Fruit fly (Drosophila melanogaster): ENCODE data around the gene tex.
A peak's percentile ranks its signal among the peaks of the same experiment; 100 is the strongest.

dm6 chr3R:8305110-8305509, 3.3 kb downstream of the tex start, which contains the start of gene Sgt1:
- TF ChIP-seq CG7045 (GFP tag; optimal IDR thresholded peaks at IDR 0.05) (no peak), bab1 (GFP tag; optimal IDR thresholded peaks at IDR 0.05) (peak; percentile 53)

All from whole organism, adult.